Worm (Caenorhabditis elegans) whole organism, late embryonic: ENCODE data around the gene dhs-7.
A peak's percentile ranks its signal among the peaks of the same experiment; 100 is the strongest.

Source experiments
- ahr-1 ChIP-seq: sonication (generic microtip); optimal IDR thresholded peaks from 2 replicates; lab custom pipeline; 2016; ENCODE audit warnings: missing genetic modification characterization, missing compliant biosample characterization
- ama-1 ChIP-seq: fragments of 150-350 bp; optimal IDR thresholded peaks from 2 replicates; lab custom pipeline; 2014
- ceh-19 ChIP-seq: fragments of 200-800 bp; sonication (Bioruptor generic); optimal IDR thresholded peaks from 2 replicates; lab custom pipeline; 2018; ENCODE audit warnings: mild to moderate bottlenecking, missing genetic modification characterization, missing compliant biosample characterization
- ceh-24 ChIP-seq: sonication (generic microtip); optimal IDR thresholded peaks from 2 replicates; lab custom pipeline; 2016; ENCODE audit warnings: mild to moderate bottlenecking, missing genetic modification characterization, missing compliant biosample characterization
- ceh-31 ChIP-seq: sonication (generic microtip); optimal IDR thresholded peaks from 2 replicates; lab custom pipeline; 2016; ENCODE audit warnings: missing genetic modification characterization, missing compliant biosample characterization
- ceh-9 ChIP-seq: sonication (generic microtip); optimal IDR thresholded peaks from 2 replicates; lab custom pipeline; 2016; ENCODE audit warnings: mild to moderate bottlenecking, missing genetic modification characterization, inconsistent platforms, missing compliant biosample characterization
- che-1 ChIP-seq: sonication (generic microtip); optimal IDR thresholded peaks from 2 replicates; lab custom pipeline; 2016; ENCODE audit warnings: mild to moderate bottlenecking, missing genetic modification characterization, missing compliant biosample characterization
- elt-2 ChIP-seq: sonication (generic microtip); optimal IDR thresholded peaks from 2 replicates; lab custom pipeline; 2016; ENCODE audit warnings: missing genetic modification reagents, missing genetic modification characterization, missing compliant biosample characterization
- elt-4 ChIP-seq: sonication (generic microtip); optimal IDR thresholded peaks from 2 replicates; lab custom pipeline; 2016; ENCODE audit warnings: missing genetic modification characterization, missing compliant biosample characterization
- fkh-10 ChIP-seq: fragments of 150-350 bp; optimal IDR thresholded peaks from 2 replicates; lab custom pipeline; 2014; ENCODE audit warnings: missing biosample characterization, missing genetic modification reagents, missing genetic modification characterization
- gmeb-2 ChIP-seq: sonication (generic microtip); optimal IDR thresholded peaks from 2 replicates; lab custom pipeline; 2016; ENCODE audit warnings: missing genetic modification characterization, inconsistent platforms, missing compliant biosample characterization
- hlh-6 ChIP-seq: sonication (generic microtip); optimal IDR thresholded peaks from 2 replicates; lab custom pipeline; 2016; ENCODE audit warnings: missing genotype, missing genetic modification characterization, missing compliant biosample characterization
- lim-6 ChIP-seq: sonication (generic microtip); optimal IDR thresholded peaks from 2 replicates; lab custom pipeline; 2016; ENCODE audit warnings: missing genetic modification characterization, missing compliant biosample characterization
- pat-9 ChIP-seq: fragments of 200-800 bp; sonication (Bioruptor generic); optimal IDR thresholded peaks from 2 replicates; lab custom pipeline; 2018; ENCODE audit warnings: mild to moderate bottlenecking, missing genetic modification characterization, moderate library complexity, missing compliant biosample characterization
- sox-4 ChIP-seq: sonication (generic microtip); optimal IDR thresholded peaks from 2 replicates; lab custom pipeline; 2017; ENCODE audit warnings: mild to moderate bottlenecking, missing genetic modification characterization, inconsistent platforms, missing compliant biosample characterization
- unc-86 ChIP-seq: sonication (generic microtip); optimal IDR thresholded peaks from 2 replicates; lab custom pipeline; 2016; ENCODE audit warnings: missing genetic modification characterization, missing compliant biosample characterization

Gene dhs-7

DNA sequence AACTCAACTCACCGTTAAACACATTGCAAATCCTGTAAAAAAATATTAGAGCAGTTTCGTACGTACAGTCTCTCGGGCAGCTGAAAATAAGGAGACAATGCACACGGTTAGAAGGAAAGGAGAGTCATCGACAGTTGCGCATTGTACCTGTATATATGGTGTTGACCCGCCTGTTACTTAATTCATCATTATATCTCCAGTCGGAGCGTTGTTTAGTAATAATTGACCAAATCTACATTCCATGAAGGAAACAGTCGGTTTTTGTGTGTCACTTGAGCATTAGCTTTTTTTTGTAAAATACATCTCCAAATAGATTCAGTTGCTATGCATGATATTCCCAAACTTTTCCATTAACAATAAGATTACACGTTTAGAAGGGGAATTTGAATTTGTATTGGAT is 46.7 kb downstream of the dhs-7 start, which contains the start of gene C27H5.12:
Gene C27H5.12 (minus strand): TSS at position 101 of the 400 bp plus-strand sequence.
- no peak for TF ChIP-seq ceh-24
- TF ChIP-seq ceh-31 (tag; lab: Kevin White, UChicago): no peak
- TF ChIP-seq ahr-1: no peak
- no peak for TF ChIP-seq ama-1 (lab: Kevin White, UChicago)
- no peak for TF ChIP-seq ceh-19
- no peak for TF ChIP-seq fkh-10 (GFP tag; lab: Kevin White, UChicago)
- no peak for TF ChIP-seq lim-6
- no peak for TF ChIP-seq sox-4
- no peak for TF ChIP-seq gmeb-2 (tag; lab: Kevin White, UChicago)
- TF ChIP-seq unc-86 (tag; lab: Kevin White, UChicago): no peak
- TF ChIP-seq che-1 (tag; lab: Kevin White, UChicago): no peak
- TF ChIP-seq ceh-9 (tag; lab: Kevin White, UChicago): no peak
- no peak for TF ChIP-seq elt-4 (tag; lab: Kevin White, UChicago)
- TF ChIP-seq pat-9: no peak
- TF ChIP-seq, all 69 proteins: peak for 0

DNA sequence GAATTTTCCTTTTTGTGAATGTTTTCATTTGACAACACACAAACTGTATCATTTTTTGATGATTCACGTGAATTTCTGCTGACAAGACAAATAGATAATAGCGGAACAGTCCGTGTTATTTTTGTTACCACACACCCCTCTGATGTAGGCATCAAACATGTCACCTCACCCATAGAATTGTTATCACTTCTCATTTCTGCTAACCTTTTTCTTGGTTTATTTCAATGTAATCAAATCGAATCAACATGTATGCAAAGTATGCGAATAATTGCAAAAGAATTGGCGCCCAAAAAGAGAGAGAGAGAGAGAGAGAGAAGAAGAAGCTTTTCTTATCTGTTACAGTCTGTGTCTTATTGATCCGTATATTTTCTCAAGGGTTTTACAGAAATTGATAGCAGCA is 50.8 kb downstream of the dhs-7 start:
- TF ChIP-seq elt-2 (tag; lab: Kevin White, UChicago): peak; percentile 61
- no peak for TF ChIP-seq hlh-6 (tag; lab: Kevin White, UChicago)
